Fruit fly (Drosophila melanogaster): ENCODE measurements around the gene knrl.

dm6 chr3L:20632320-20632719 lies 11.9 kb upstream of the knrl start:
- TF ChIP-seq Optix (GFP tag; IDR thresholded peaks at IDR 0.05): no peak
- TF ChIP-seq CG3407 (GFP tag; optimal IDR thresholded peaks at IDR 0.05): no peak

All from whole organism, embryonic.